Worm (Caenorhabditis elegans) whole organism, L1 larva: ENCODE data around the gene F41C3.2.

Experiments used
- hpl-2 ChIP-seq: fragments of 150-350 bp; optimal IDR thresholded peaks from 2 replicates; lab custom pipeline; 2014; ENCODE audit warnings: missing biosample characterization, missing genetic modification reagents, missing genetic modification characterization
- lin-15B ChIP-seq: fragments of 150-350 bp; sonication (generic microtip); optimal IDR thresholded peaks from 3 replicates; lab custom pipeline; 2014; ENCODE audit warnings: missing biosample characterization, missing genetic modification characterization
- mab-9 ChIP-seq: fragments of 200-800 bp; sonication (Bioruptor generic); IDR thresholded peaks from 2 replicates; pipeline ENCODE4 v1.3.6; 2022; ENCODE audit warnings: missing genetic modification reagents, missing genetic modification characterization, missing compliant biosample characterization
- pqm-1 ChIP-seq: sonication (generic microtip); optimal IDR thresholded peaks from 3 replicates; lab custom pipeline; 2017; ENCODE audit warnings: missing biosample characterization, missing genetic modification characterization
- tlp-1 ChIP-seq: fragments of 150-350 bp; optimal IDR thresholded peaks from 2 replicates; lab custom pipeline; 2014; ENCODE audit warnings: missing biosample characterization, missing genetic modification characterization

DNA sequence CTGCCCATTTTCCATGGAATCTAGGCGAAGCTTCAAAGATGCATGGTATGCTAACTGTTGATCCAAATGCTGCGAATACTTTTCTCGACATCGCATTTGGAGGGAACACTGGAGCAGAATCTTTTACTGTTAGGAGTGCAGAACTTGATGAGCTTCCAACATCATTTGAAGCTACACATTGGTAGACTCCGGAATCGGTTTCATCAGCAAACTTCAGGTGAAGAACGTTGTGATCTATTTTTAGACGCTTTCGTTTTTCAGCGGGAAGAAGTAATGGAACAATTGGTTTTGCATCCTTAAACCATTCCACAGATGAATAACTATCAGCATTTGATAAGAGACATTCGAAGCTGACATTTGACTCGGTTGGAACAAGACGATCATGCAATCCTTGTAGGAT, 50.8 kb downstream of the F41C3.2 start:
- TF ChIP-seq tlp-1 (tag; lab: Kevin White, UChicago) (no peak), pqm-1 (tag; lab: Kevin White, UChicago) (no peak), mab-9 (no peak), lin-15B (tag; lab: Kevin White, UChicago) (no peak), hpl-2 (no peak)
